Worm (Caenorhabditis elegans) whole organism, mixed stage, embryonic: ENCODE measurements around the gene C23H3.2.

Experiments
- M03D4.4 ChIP-seq: sonication (generic microtip); optimal IDR thresholded peaks from 2 replicates; lab custom pipeline; 2017; ENCODE audit warnings: mild to moderate bottlenecking, missing genetic modification characterization, missing compliant biosample characterization
- bed-3 ChIP-seq: fragments of 200-800 bp; sonication (Bioruptor generic); optimal IDR thresholded peaks from 3 replicates; lab custom pipeline; 2018; ENCODE audit warnings: mild to moderate bottlenecking, missing genetic modification characterization, moderate library complexity, missing compliant biosample characterization
- blmp-1 ChIP-seq: fragments of 150-350 bp; optimal IDR thresholded peaks from 2 replicates; lab custom pipeline; 2014; ENCODE audit warnings: missing biosample characterization, missing genetic modification characterization
- ceh-39 ChIP-seq: fragments of 150-350 bp; optimal IDR thresholded peaks from 2 replicates; lab custom pipeline; 2014; ENCODE audit warnings: missing biosample characterization, missing genetic modification characterization
- ceh-43 ChIP-seq: fragments of 200-800 bp; sonication (Bioruptor generic); optimal IDR thresholded peaks from 2 replicates; lab custom pipeline; 2018; ENCODE audit warnings: mild to moderate bottlenecking, missing genetic modification characterization, moderate library complexity, missing compliant biosample characterization
- ces-1 ChIP-seq: fragments of 150-350 bp; optimal IDR thresholded peaks from 2 replicates; lab custom pipeline; 2014; ENCODE audit warnings: missing biosample characterization, missing genetic modification reagents, missing genetic modification characterization
- elt-1 ChIP-seq: sonication (generic microtip); optimal IDR thresholded peaks from 2 replicates; lab custom pipeline; 2017; ENCODE audit warnings: missing genetic modification characterization, mild to moderate bottlenecking, missing compliant biosample characterization, antibody characterized with exemption, moderate library complexity, borderline replicate concordance; ENCODE audit not compliant: insufficient read depth
- elt-3 ChIP-seq: fragments of 150-350 bp; optimal IDR thresholded peaks from 2 replicates; lab custom pipeline; 2014; ENCODE audit warnings: missing biosample characterization, missing genetic modification characterization
- ham-2 ChIP-seq: fragments of 200-800 bp; sonication (Bioruptor generic); optimal IDR thresholded peaks from 2 replicates; lab custom pipeline; 2018; ENCODE audit warnings: mild to moderate bottlenecking, missing genetic modification characterization, missing compliant biosample characterization
- hlh-1 ChIP-seq: fragments of 150-350 bp; optimal IDR thresholded peaks from 2 replicates; lab custom pipeline; 2014; ENCODE audit warnings: missing biosample characterization, missing genetic modification reagents, missing genetic modification characterization
- lin-13 ChIP-seq: fragments of 150-350 bp; optimal IDR thresholded peaks from 2 replicates; lab custom pipeline; 2014; ENCODE audit warnings: missing biosample characterization, missing genetic modification characterization
- lin-32 ChIP-seq: fragments of 200-800 bp; sonication (Bioruptor generic); optimal IDR thresholded peaks from 2 replicates; lab custom pipeline; 2018; ENCODE audit warnings: mild to moderate bottlenecking, missing genetic modification characterization, missing compliant biosample characterization
- lsy-2 ChIP-seq: fragments of 150-350 bp; optimal IDR thresholded peaks from 2 replicates; lab custom pipeline; 2014; ENCODE audit warnings: missing biosample characterization, missing genetic modification characterization
- mab-5 ChIP-seq: fragments of 150-350 bp; optimal IDR thresholded peaks from 2 replicates; lab custom pipeline; 2014; ENCODE audit warnings: missing biosample characterization, missing genetic modification characterization
- mep-1 ChIP-seq: fragments of 150-350 bp; optimal IDR thresholded peaks from 2 replicates; lab custom pipeline; 2017; ENCODE audit warnings: missing biosample characterization, missing genetic modification reagents, missing genetic modification characterization, inconsistent platforms
- mls-2 ChIP-seq: sonication (generic microtip); optimal IDR thresholded peaks from 2 replicates; lab custom pipeline; 2016; ENCODE audit warnings: mild to moderate bottlenecking, missing genetic modification characterization, moderate library complexity, missing compliant biosample characterization
- nhr-12 ChIP-seq: fragments of 150-350 bp; optimal IDR thresholded peaks from 2 replicates; lab custom pipeline; 2014; ENCODE audit warnings: missing biosample characterization, missing genetic modification characterization
- nhr-2 ChIP-seq: fragments of 150-350 bp; optimal IDR thresholded peaks from 2 replicates; lab custom pipeline; 2014; ENCODE audit warnings: missing biosample characterization, missing genetic modification characterization
- nhr-237 ChIP-seq: fragments of 150-350 bp; optimal IDR thresholded peaks from 2 replicates; lab custom pipeline; 2014; ENCODE audit warnings: missing biosample characterization, missing genetic modification characterization
- nhr-28 ChIP-seq: fragments of 150-350 bp; optimal IDR thresholded peaks from 2 replicates; lab custom pipeline; 2014; ENCODE audit warnings: missing biosample characterization, missing genetic modification characterization
- nhr-76 ChIP-seq: sonication (generic microtip); optimal IDR thresholded peaks from 2 replicates; lab custom pipeline; 2017; ENCODE audit warnings: missing biosample characterization, missing genetic modification characterization
- pha-4 ChIP-seq: fragments of 150-350 bp; optimal IDR thresholded peaks from 2 replicates; lab custom pipeline; 2018; ENCODE audit warnings: missing biosample characterization, missing genetic modification reagents, missing genetic modification characterization
- sem-2 ChIP-seq: fragments of 200-800 bp; sonication (Bioruptor generic); optimal IDR thresholded peaks from 2 replicates; lab custom pipeline; 2018; ENCODE audit warnings: mild to moderate bottlenecking, missing genetic modification characterization, missing compliant biosample characterization
- snpc-4 ChIP-seq: fragments of 150-350 bp; optimal IDR thresholded peaks from 2 replicates; lab custom pipeline; 2014; ENCODE audit warnings: missing biosample characterization, missing genetic modification characterization
- tbx-8 ChIP-seq: fragments of 200-800 bp; sonication (Bioruptor generic); optimal IDR thresholded peaks from 2 replicates; lab custom pipeline; 2018; ENCODE audit warnings: mild to moderate bottlenecking, missing genetic modification characterization, moderate library complexity, missing compliant biosample characterization
- unc-120 ChIP-seq: sonication (generic microtip); optimal IDR thresholded peaks from 2 replicates; lab custom pipeline; 2017; ENCODE audit warnings: missing genetic modification characterization, missing compliant biosample characterization; ENCODE audit not compliant: poor library complexity, severe bottlenecking
- unc-39 ChIP-seq: fragments of 150-350 bp; optimal IDR thresholded peaks from 2 replicates; lab custom pipeline; 2014; ENCODE audit warnings: missing biosample characterization, missing genetic modification characterization
- unc-62 ChIP-seq: fragments of 150-350 bp; optimal IDR thresholded peaks from 2 replicates; lab custom pipeline; 2014; ENCODE audit warnings: missing biosample characterization, missing genetic modification reagents, missing genetic modification characterization
- zip-8 ChIP-seq: fragments of 150-350 bp; optimal IDR thresholded peaks from 2 replicates; lab custom pipeline; 2014; ENCODE audit warnings: missing biosample characterization, missing genetic modification characterization

Gene C23H3.2

DNA sequence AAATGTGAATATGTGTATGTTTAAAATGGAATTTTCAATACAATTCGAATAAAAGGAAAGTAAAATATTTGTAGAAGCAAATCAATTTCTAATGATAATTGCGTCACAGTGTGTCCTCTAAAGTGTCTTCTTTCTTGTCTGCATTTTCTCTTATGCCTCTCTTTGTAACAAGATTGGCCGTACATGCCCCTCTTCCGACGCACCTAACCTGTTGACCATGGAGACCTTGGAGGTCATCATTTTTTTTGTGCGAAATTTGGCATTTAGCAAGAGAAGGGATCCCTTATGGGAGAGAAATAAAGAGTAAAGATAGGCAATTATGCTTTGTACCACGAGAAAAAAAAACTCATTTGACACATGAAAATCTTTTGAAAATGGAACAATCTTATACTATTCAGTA, 32.8 kb upstream of the C23H3.2 start, which contains the start of gene F23F1.4:
Gene F23F1.4 (minus strand): TSS at position 141 of the 400 bp plus-strand sequence.
- TF ChIP-seq mls-2 (tag; lab: Kevin White, UChicago) (no peak), unc-62 (GFP tag; lab: Kevin White, UChicago) (no peak), elt-1 (tag; lab: Kevin White, UChicago) (no peak), nhr-2 (tag; lab: Kevin White, UChicago) (peak; percentile 95), ceh-43 (GFP tag; lab: Kevin White, UChicago) (no peak), snpc-4 (tag; lab: Kevin White, UChicago) (no peak), mab-5 (tag; lab: Kevin White, UChicago) (no peak), M03D4.4 (tag; lab: Kevin White, UChicago) (no peak), elt-3 (tag; lab: Kevin White, UChicago) (no peak), blmp-1 (no peak), zip-8 (tag; lab: Kevin White, UChicago) (peak; percentile 32), nhr-28 (tag; lab: Kevin White, UChicago) (no peak), lin-13 (tag; lab: Kevin White, UChicago) (no peak), unc-120 (tag; lab: Kevin White, UChicago) (no peak), lin-32 (GFP tag; lab: Kevin White, UChicago) (no peak)
- TF ChIP-seq, all 35 proteins: peak for 2

ce11 chrII:29578-29977, 31.5 kb upstream of the C23H3.2 start:
- no peak for TF ChIP-seq elt-3 (tag; lab: Kevin White, UChicago)
- no peak for TF ChIP-seq blmp-1
- no peak for TF ChIP-seq ceh-39 (tag; lab: Kevin White, UChicago)
- TF ChIP-seq unc-39 (tag; lab: Kevin White, UChicago), result no peak
- TF ChIP-seq sem-2 (GFP tag; lab: Kevin White, UChicago), result no peak
- TF ChIP-seq tbx-8 (GFP tag; lab: Kevin White, UChicago), result no peak
- TF ChIP-seq pha-4 (tag; lab: Kevin White, UChicago), result no peak
- no peak for TF ChIP-seq unc-62 (GFP tag; lab: Kevin White, UChicago)
- TF ChIP-seq M03D4.4 (tag; lab: Kevin White, UChicago), result no peak
- no peak for TF ChIP-seq bed-3 (GFP tag; lab: Kevin White, UChicago)
- TF ChIP-seq nhr-12 (tag; lab: Kevin White, UChicago), result no peak
- TF ChIP-seq nhr-2 (tag; lab: Kevin White, UChicago), result no peak
- TF ChIP-seq lin-13 (tag; lab: Kevin White, UChicago), result no peak
- no peak for TF ChIP-seq mab-5 (tag; lab: Kevin White, UChicago)
- no peak for TF ChIP-seq mep-1
- no peak for TF ChIP-seq ces-1 (GFP tag; lab: Kevin White, UChicago)
- no peak for TF ChIP-seq lsy-2 (tag; lab: Kevin White, UChicago)
- TF ChIP-seq nhr-76 (tag; lab: Kevin White, UChicago), result no peak

ce11 chrII:31521-31920, 29.6 kb upstream of the C23H3.2 start, which contains the start of the genes F23F1.5 and fbxc-54:
F23F1.5 (minus strand) TSS chrII:31584.
fbxc-54 (plus strand) TSS chrII:31719.
- TF ChIP-seq ham-2 (GFP tag; lab: Kevin White, UChicago) (no peak), nhr-2 (tag; lab: Kevin White, UChicago) (no peak), unc-120 (tag; lab: Kevin White, UChicago) (no peak), M03D4.4 (tag; lab: Kevin White, UChicago) (no peak), nhr-76 (tag; lab: Kevin White, UChicago) (no peak), nhr-28 (tag; lab: Kevin White, UChicago) (no peak), lin-32 (GFP tag; lab: Kevin White, UChicago) (no peak), tbx-8 (GFP tag; lab: Kevin White, UChicago) (no peak), ceh-39 (tag; lab: Kevin White, UChicago) (no peak)

DNA sequence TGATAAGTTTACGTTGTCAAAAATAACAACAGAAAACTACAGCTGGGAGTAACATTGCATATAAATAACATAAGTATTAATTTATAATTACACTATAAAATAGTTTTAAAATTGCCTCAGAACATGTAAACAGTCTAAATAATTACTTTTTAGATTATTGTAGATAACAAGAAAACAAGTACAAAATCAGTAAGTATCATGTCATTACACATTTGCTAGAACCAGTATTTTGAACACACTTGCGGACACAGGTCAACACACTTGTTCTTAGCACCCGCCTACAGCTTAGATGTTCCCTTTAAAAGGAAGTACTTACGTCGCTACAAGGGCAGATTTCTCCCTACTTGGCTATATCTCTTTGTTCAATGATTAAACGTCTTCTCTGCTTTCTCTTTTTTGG, 27.2 kb upstream of the C23H3.2 start, which contains the start of gene F23F1.2:
Gene F23F1.2 (plus strand): TSS at position 301 of the 400 bp plus-strand sequence.
- TF ChIP-seq nhr-2 (tag; lab: Kevin White, UChicago) (no peak), nhr-237 (tag; lab: Kevin White, UChicago) (no peak), hlh-1 (tag; lab: Kevin White, UChicago) (no peak), zip-8 (tag; lab: Kevin White, UChicago) (no peak), lsy-2 (tag; lab: Kevin White, UChicago) (no peak), elt-3 (tag; lab: Kevin White, UChicago) (no peak), nhr-12 (tag; lab: Kevin White, UChicago) (no peak), ces-1 (GFP tag; lab: Kevin White, UChicago) (no peak), lin-13 (tag; lab: Kevin White, UChicago) (no peak), bed-3 (GFP tag; lab: Kevin White, UChicago) (no peak), snpc-4 (tag; lab: Kevin White, UChicago) (no peak), mep-1 (no peak), M03D4.4 (tag; lab: Kevin White, UChicago) (no peak), mab-5 (tag; lab: Kevin White, UChicago) (no peak), pha-4 (tag; lab: Kevin White, UChicago) (no peak), blmp-1 (no peak), unc-39 (tag; lab: Kevin White, UChicago) (no peak), unc-62 (GFP tag; lab: Kevin White, UChicago) (no peak)
